Fruit fly (Drosophila melanogaster) whole organism, pupa: ENCODE results near the gene Sec16.

Experiments used
- CG13204 ChIP-seq: fragments of 200-800 bp; sonication (Bioruptor generic); optimal IDR thresholded peaks from 2 replicates; lab custom pipeline; 2018; ENCODE audit warnings: missing biosample characterization, mild to moderate bottlenecking, missing genetic modification characterization, moderate library complexity
- CG15710 ChIP-seq: fragments of 200-800 bp; sonication (Bioruptor generic); optimal IDR thresholded peaks from 2 replicates; lab custom pipeline; 2018; ENCODE audit warnings: missing biosample characterization, mild to moderate bottlenecking, missing genetic modification characterization, moderate library complexity
- CG4496 ChIP-seq: fragments of 200-800 bp; sonication (Bioruptor generic); IDR thresholded peaks from 3 replicates; pipeline ENCODE4 v1.3.6; 2022; ENCODE audit warnings: missing biosample characterization, missing genetic modification characterization
- CG9948 ChIP-seq: fragments of 200-800 bp; sonication (Bioruptor generic); optimal IDR thresholded peaks from 2 replicates; lab custom pipeline; 2018; ENCODE audit warnings: missing biosample characterization, mild to moderate bottlenecking, missing genetic modification characterization, moderate library complexity
- Ets98B ChIP-seq: fragments of 200-800 bp; sonication (Bioruptor generic); IDR thresholded peaks from 2 replicates; pipeline ENCODE4 v1.3.6; 2022; ENCODE audit warnings: missing biosample characterization, missing genetic modification characterization
- Snoo ChIP-seq: fragments of 200-800 bp; sonication (Bioruptor generic); optimal IDR thresholded peaks from 3 replicates; lab custom pipeline; 2017; ENCODE audit warnings: missing biosample characterization, mild to moderate bottlenecking, missing genetic modification characterization, inconsistent platforms
- fd96Ca ChIP-seq: fragments of 200-800 bp; sonication (Bioruptor generic); IDR thresholded peaks from 3 replicates; pipeline ENCODE4 v1.3.6; 2022; ENCODE audit warnings: missing biosample characterization, missing genetic modification characterization
- gl ChIP-seq: fragments of 200-800 bp; sonication (Bioruptor generic); optimal IDR thresholded peaks from 2 replicates; lab custom pipeline; 2018; ENCODE audit warnings: missing biosample characterization, mild to moderate bottlenecking, missing genetic modification characterization

DNA sequence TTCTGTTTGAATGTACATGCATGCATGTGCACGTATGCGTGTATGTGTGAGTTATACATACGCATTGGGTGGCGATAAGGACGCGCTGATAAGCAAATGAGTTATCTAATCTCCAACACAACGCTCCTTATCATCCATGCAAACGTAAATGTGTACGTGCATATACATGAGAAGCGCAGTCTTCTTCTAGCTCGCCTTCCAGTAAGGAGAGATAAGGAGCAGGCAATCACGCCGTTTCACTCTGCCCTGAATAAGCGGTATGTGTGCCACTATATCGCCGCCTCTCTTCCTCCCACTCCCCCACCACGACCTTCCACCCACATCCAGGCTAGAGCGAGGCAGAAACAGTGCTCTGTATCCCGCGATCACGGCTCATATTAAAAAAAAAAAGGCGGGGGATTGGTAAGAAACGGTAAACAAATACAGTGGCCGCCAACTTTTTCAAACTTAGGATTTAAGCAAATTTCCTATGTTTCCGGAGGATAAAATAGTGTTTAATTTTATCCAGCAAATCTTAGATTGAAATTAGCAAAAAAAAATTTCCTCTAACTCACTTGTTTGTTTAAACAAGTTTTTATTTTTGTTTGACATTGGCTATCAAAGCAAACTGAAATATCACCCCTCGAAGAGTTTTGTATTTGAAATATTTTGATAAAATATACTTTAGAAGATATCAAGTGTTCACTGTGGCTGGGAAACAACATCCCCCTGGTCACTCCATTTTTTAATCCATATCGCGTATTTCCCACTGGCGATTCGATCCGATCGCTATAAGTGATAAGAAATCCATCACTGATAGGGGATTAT, 15.1 kb upstream of the Sec16 start:
- TF ChIP-seq CG9948 (tag; lab: Kevin White, UChicago) (peak; percentile 21), Snoo (tag; lab: Kevin White, UChicago) (no peak), CG15710 (tag; lab: Kevin White, UChicago) (peak; percentile 18), fd96Ca (no peak), Ets98B (no peak), gl (no peak), CG13204 (GFP tag; lab: Kevin White, UChicago) (no peak), CG4496 (peak; percentile 40; the same call in 1 of the 3 replicates)
